Worm (Caenorhabditis elegans): Measurements from ENCODE around the gene vhl-1.

- TF ChIP-seq nhr-2 (tag; optimal IDR thresholded peaks at IDR 0.05) (no peak), elt-3 (tag; optimal IDR thresholded peaks at IDR 0.05) (no peak)
These were observed 22.3 kb downstream of the vhl-1 start, which contains the start of gene npr-9 for ce11 chrX:11329424-11329823.

Measured in whole organism, mixed stage, embryonic.